Fruit fly (Drosophila melanogaster) whole organism, embryonic: Measurements from ENCODE around the gene CG31431.

Source experiments
- Adf1 ChIP-seq: fragments of 200-800 bp; sonication (Bioruptor generic); IDR thresholded peaks from 2 replicates; pipeline ENCODE4 v1.3.6; 2022; ENCODE audit warnings: missing biosample characterization, missing genetic modification characterization
- Atf6 ChIP-seq: fragments of 200-800 bp; sonication (Bioruptor generic); IDR thresholded peaks from 2 replicates; pipeline ENCODE4 v1.3.6; 2022; ENCODE audit warnings: missing biosample characterization, missing genetic modification characterization
- BtbVII ChIP-seq: fragments of 200-800 bp; sonication (Bioruptor generic); optimal IDR thresholded peaks from 3 replicates; lab custom pipeline; 2017; ENCODE audit warnings: missing biosample characterization, mild to moderate bottlenecking, missing genetic modification characterization
- C15 ChIP-seq: fragments of 200-800 bp; sonication (Bioruptor generic); IDR thresholded peaks from 3 replicates; pipeline ENCODE4 v1.3.6; 2022; ENCODE audit warnings: missing biosample characterization, missing genetic modification characterization
- CG10321 ChIP-seq: fragments of 200-800 bp; sonication (Bioruptor generic); IDR thresholded peaks from 2 replicates; pipeline ENCODE4 v1.3.6; 2022; ENCODE audit warnings: missing biosample characterization, missing genetic modification characterization
- CG10565 ChIP-seq: fragments of 200-800 bp; sonication (Bioruptor generic); optimal IDR thresholded peaks from 3 replicates; lab custom pipeline; 2016; ENCODE audit warnings: missing biosample characterization, mild to moderate bottlenecking, missing genetic modification characterization
- CG11696 ChIP-seq: fragments of 200-800 bp; sonication (Bioruptor generic); IDR thresholded peaks from 2 replicates; pipeline ENCODE4 v1.3.6; 2022; ENCODE audit warnings: missing biosample characterization, missing genetic modification characterization
- CG11723 ChIP-seq: fragments of 200-800 bp; sonication (Bioruptor generic); optimal IDR thresholded peaks from 2 replicates; lab custom pipeline; 2017; ENCODE audit warnings: missing biosample characterization, mild to moderate bottlenecking, missing genetic modification characterization
- CG12071 ChIP-seq: fragments of 200-800 bp; sonication (Bioruptor generic); optimal IDR thresholded peaks from 3 replicates; lab custom pipeline; 2018; ENCODE audit warnings: missing biosample characterization, mild to moderate bottlenecking, missing genetic modification characterization
- CG12744 ChIP-seq: fragments of 200-800 bp; sonication (Bioruptor generic); optimal IDR thresholded peaks from 2 replicates; lab custom pipeline; 2016; ENCODE audit warnings: missing biosample characterization, missing genetic modification characterization
- CG1529 ChIP-seq: fragments of 200-800 bp; sonication (Bioruptor generic); optimal IDR thresholded peaks from 3 replicates; lab custom pipeline; 2018; ENCODE audit warnings: missing biosample characterization, missing genetic modification characterization
- CG1647 ChIP-seq: fragments of 200-800 bp; sonication (Bioruptor generic); optimal IDR thresholded peaks from 3 replicates; lab custom pipeline; 2016; ENCODE audit warnings: missing biosample characterization, missing genetic modification characterization
- CG34376 ChIP-seq: fragments of 200-800 bp; sonication (Bioruptor generic); optimal IDR thresholded peaks from 2 replicates; lab custom pipeline; 2018; ENCODE audit warnings: missing biosample characterization, mild to moderate bottlenecking, missing genetic modification characterization
- CG3726 ChIP-seq: fragments of 200-800 bp; sonication (Bioruptor generic); IDR thresholded peaks from 3 replicates; pipeline ENCODE4, ENCODE4 v1.3.6; 2022; ENCODE audit warnings: missing biosample characterization, missing genetic modification characterization
- CG42726 ChIP-seq: fragments of 200-800 bp; sonication (Bioruptor generic); IDR thresholded peaks from 2 replicates; pipeline ENCODE4 v1.3.6; 2022; ENCODE audit warnings: missing biosample characterization, missing genetic modification characterization; ENCODE audit not compliant: partially characterized antibody
- CG4328 ChIP-seq: fragments of 200-800 bp; sonication (Bioruptor generic); optimal IDR thresholded peaks from 3 replicates; lab custom pipeline; 2017; ENCODE audit warnings: missing biosample characterization, missing genetic modification reagents, missing genetic modification characterization
- CG7786 ChIP-seq: fragments of 200-800 bp; sonication (Bioruptor generic); optimal IDR thresholded peaks from 2 replicates; lab custom pipeline; 2016; ENCODE audit warnings: missing biosample characterization, missing genetic modification characterization
- CG7928 ChIP-seq: fragments of 200-800 bp; sonication (Bioruptor generic); optimal IDR thresholded peaks from 2 replicates; lab custom pipeline; 2017; ENCODE audit warnings: missing biosample characterization, mild to moderate bottlenecking, missing genetic modification characterization
- CG8089 ChIP-seq: fragments of 200-800 bp; sonication (Bioruptor generic); optimal IDR thresholded peaks from 3 replicates; lab custom pipeline; 2016; ENCODE audit warnings: missing biosample characterization, missing genetic modification characterization
- CG8478 ChIP-seq: fragments of >200 bp; optimal IDR thresholded peaks from 2 replicates; lab custom pipeline; 2018
- CG9817 ChIP-seq: fragments of 200-800 bp; sonication (Bioruptor generic); optimal IDR thresholded peaks from 2 replicates; lab custom pipeline; 2018; ENCODE audit warnings: missing biosample characterization, mild to moderate bottlenecking, missing genetic modification characterization, moderate library complexity
- E2f1 ChIP-seq: fragments of 200-800 bp; sonication (Bioruptor generic); IDR thresholded peaks from 2 replicates; pipeline ENCODE4 v1.3.6; 2022; ENCODE audit warnings: missing biosample characterization, missing genetic modification characterization
- ERR ChIP-seq: fragments of 200-800 bp; sonication (Bioruptor generic); optimal IDR thresholded peaks from 2 replicates; lab custom pipeline; 2016; ENCODE audit warnings: missing biosample characterization, missing genetic modification characterization
- Ets97D ChIP-seq: fragments of 200-800 bp; sonication (Bioruptor generic); optimal IDR thresholded peaks from 3 replicates; lab custom pipeline; 2016; ENCODE audit warnings: missing biosample characterization, missing genetic modification characterization
- HLH3B ChIP-seq: fragments of 200-800 bp; sonication (Bioruptor generic); IDR thresholded peaks from 2 replicates; pipeline ENCODE4 v1.3.6; 2022; ENCODE audit warnings: missing biosample characterization, missing genetic modification characterization
- HLH4C ChIP-seq: fragments of 200-800 bp; sonication (Bioruptor generic); IDR thresholded peaks from 3 replicates; pipeline ENCODE4 v1.3.6; 2022; ENCODE audit warnings: missing biosample characterization, missing genetic modification characterization; ENCODE audit not compliant: partially characterized antibody
- Jarid2 ChIP-seq: fragments of 200-800 bp; sonication (Bioruptor generic); optimal IDR thresholded peaks from 3 replicates; lab custom pipeline; 2017; ENCODE audit warnings: mild to moderate bottlenecking, missing biosample characterization, missing genetic modification reagents, missing genetic modification characterization
- Mrtf ChIP-seq: fragments of 200-800 bp; sonication (Bioruptor generic); IDR thresholded peaks from 3 replicates; pipeline ENCODE4 v1.3.6; 2022; ENCODE audit warnings: missing biosample characterization, missing genetic modification characterization
- Tbp ChIP-seq: fragments of >200 bp; optimal IDR thresholded peaks from 2 replicates; lab custom pipeline; 2018; ENCODE audit warnings: missing biosample characterization, missing genetic modification characterization
- Xbp1 ChIP-seq: fragments of 200-800 bp; sonication (Bioruptor generic); optimal IDR thresholded peaks from 3 replicates; lab custom pipeline; 2016; ENCODE audit warnings: missing biosample characterization, mild to moderate bottlenecking, missing genetic modification characterization
- abd-A ChIP-seq: fragments of 200-800 bp; sonication (Bioruptor generic); optimal IDR thresholded peaks from 3 replicates; lab custom pipeline; 2019; ENCODE audit warnings: missing biosample characterization, mild to moderate bottlenecking, missing genetic modification characterization, moderate library complexity
- ap ChIP-seq: fragments of 200-800 bp; sonication (Bioruptor generic); IDR thresholded peaks from 2 replicates; pipeline ENCODE4 v1.3.6; 2022; ENCODE audit warnings: missing biosample characterization, missing genetic modification characterization
- cg ChIP-seq: fragments of 200-800 bp; sonication (Bioruptor generic); optimal IDR thresholded peaks from 3 replicates; lab custom pipeline; 2019; ENCODE audit warnings: missing biosample characterization, mild to moderate bottlenecking, missing genetic modification characterization, moderate library complexity
- cwo ChIP-seq: fragments of 200-800 bp; sonication (Bioruptor generic); optimal IDR thresholded peaks from 3 replicates; lab custom pipeline; 2017; ENCODE audit warnings: missing biosample characterization, missing genetic modification characterization, mild to moderate bottlenecking, moderate library complexity, missing genetic modification reagents
- da ChIP-seq: fragments of 200-800 bp; sonication (Bioruptor generic); optimal IDR thresholded peaks from 2 replicates; lab custom pipeline; 2016; ENCODE audit warnings: missing biosample characterization, missing genetic modification characterization
- emc ChIP-seq: fragments of 200-800 bp; sonication (Bioruptor generic); optimal IDR thresholded peaks from 2 replicates; lab custom pipeline; 2016; ENCODE audit warnings: missing biosample characterization, missing genetic modification characterization
- en ChIP-seq: fragments of 200-800 bp; sonication (Bioruptor generic); optimal IDR thresholded peaks from 2 replicates; lab custom pipeline; 2016; ENCODE audit warnings: missing biosample characterization, missing genetic modification characterization
- gro ChIP-seq: fragments of 200-800 bp; sonication (Bioruptor generic); optimal IDR thresholded peaks from 2 replicates; lab custom pipeline; 2016; ENCODE audit warnings: missing biosample characterization, missing genetic modification characterization
- gsb-n ChIP-seq: fragments of 200-800 bp; sonication (Bioruptor generic); optimal IDR thresholded peaks from 3 replicates; lab custom pipeline; 2018; ENCODE audit warnings: missing biosample characterization, mild to moderate bottlenecking, missing genetic modification characterization
- ind ChIP-seq: fragments of 200-800 bp; sonication (Bioruptor generic); optimal IDR thresholded peaks from 3 replicates; lab custom pipeline; 2016; ENCODE audit warnings: missing biosample characterization, missing genetic modification characterization
- jigr1 ChIP-seq: fragments of 200-800 bp; sonication (Bioruptor generic); IDR thresholded peaks from 3 replicates; pipeline ENCODE4 v1.3.6; 2022; ENCODE audit warnings: missing biosample characterization, missing genetic modification characterization
- kni ChIP-seq: fragments of 200-800 bp; sonication (Bioruptor generic); optimal IDR thresholded peaks from 3 replicates; lab custom pipeline; 2017; ENCODE audit warnings: mild to moderate bottlenecking, missing biosample characterization, missing genetic modification reagents, missing genetic modification characterization
- lbe ChIP-seq: fragments of 200-800 bp; sonication (Bioruptor generic); optimal IDR thresholded peaks from 2 replicates; lab custom pipeline; 2016; ENCODE audit warnings: missing biosample characterization, mild to moderate bottlenecking, missing genetic modification characterization
- nau ChIP-seq: fragments of 200-800 bp; sonication (Bioruptor generic); optimal IDR thresholded peaks from 3 replicates; lab custom pipeline; 2017; ENCODE audit warnings: missing biosample characterization, mild to moderate bottlenecking, missing genetic modification characterization, missing genetic modification reagents
- odd ChIP-seq: fragments of 200-800 bp; sonication (Bioruptor generic); optimal IDR thresholded peaks from 2 replicates; lab custom pipeline; 2017; ENCODE audit warnings: missing biosample characterization, mild to moderate bottlenecking, missing genetic modification characterization
- sim ChIP-seq: fragments of 200-800 bp; sonication (Bioruptor generic); IDR thresholded peaks from 2 replicates; pipeline ENCODE4 v1.3.6; 2022; ENCODE audit warnings: missing biosample characterization, missing genetic modification characterization
- slou ChIP-seq: fragments of 200-800 bp; sonication (Bioruptor generic); optimal IDR thresholded peaks from 3 replicates; lab custom pipeline; 2016; ENCODE audit warnings: missing biosample characterization, missing genetic modification characterization
- sob ChIP-seq: fragments of 200-800 bp; sonication (Bioruptor generic); IDR thresholded peaks from 2 replicates; pipeline ENCODE4 v1.3.6; 2022; ENCODE audit warnings: missing biosample characterization, missing genetic modification characterization
- sqz ChIP-seq: fragments of 200-800 bp; sonication (Bioruptor generic); optimal IDR thresholded peaks from 3 replicates; lab custom pipeline; 2018; ENCODE audit warnings: missing biosample characterization, mild to moderate bottlenecking, missing genetic modification characterization
- stc ChIP-seq: fragments of 200-800 bp; sonication (Bioruptor generic); IDR thresholded peaks from 2 replicates; pipeline ENCODE4 v1.3.6; 2022; ENCODE audit warnings: missing biosample characterization, missing genetic modification characterization
- tin ChIP-seq: fragments of 200-800 bp; sonication (Bioruptor generic); optimal IDR thresholded peaks from 3 replicates; lab custom pipeline; 2016; ENCODE audit warnings: missing biosample characterization, missing genetic modification characterization
- tna ChIP-seq: fragments of 200-800 bp; sonication (Bioruptor generic); IDR thresholded peaks from 2 replicates; pipeline ENCODE4 v1.3.6; 2022; ENCODE audit warnings: missing biosample characterization, missing genetic modification characterization; ENCODE audit not compliant: partially characterized antibody
- usp ChIP-seq: fragments of >200 bp; optimal IDR thresholded peaks from 2 replicates; lab custom pipeline; 2017; ENCODE audit warnings: missing biosample characterization, missing genetic modification characterization

CG31431 gene

dm6 chr3R:21859509-21859908 is 11.0 kb upstream of the CG31431 start (continued):
- TF ChIP-seq lbe (GFP tag; lab: Kevin White, UChicago): peak; percentile 87
- no peak for TF ChIP-seq Ets97D
- no peak for TF ChIP-seq nau (GFP tag; lab: Kevin White, UChicago)
- TF ChIP-seq CG42726: no peak
- no peak for TF ChIP-seq abd-A (tag; lab: Kevin White, UChicago)
- TF ChIP-seq tna (GFP tag; lab: Robert Waterston, UW): no peak
- TF ChIP-seq odd (GFP tag; lab: Kevin White, UChicago): no peak
- no peak for TF ChIP-seq HLH4C (GFP tag; lab: Robert Waterston, UW)
- peak; percentile 9 for TF ChIP-seq CG11723 (GFP tag; lab: Kevin White, UChicago)
- no peak for TF ChIP-seq ERR (GFP tag; lab: Kevin White, UChicago)
- TF ChIP-seq sqz (GFP tag; lab: Kevin White, UChicago): peak; percentile 22
- TF ChIP-seq cg (GFP tag; lab: Kevin White, UChicago): no peak
- TF ChIP-seq CG12744 (GFP tag; lab: Kevin White, UChicago): no peak
- TF ChIP-seq CG11696: 0 out of 2 replicates have a peak, but pooled peaks have one; percentile 32
- peak; percentile 72 for TF ChIP-seq gsb-n
- TF ChIP-seq HLH3B (GFP tag; lab: Robert Waterston, UW): no peak
- TF ChIP-seq Mrtf (GFP tag; lab: Robert Waterston, UW): no peak
- TF ChIP-seq emc (GFP tag; lab: Kevin White, UChicago): no peak
- no peak for TF ChIP-seq BtbVII (GFP tag; lab: Kevin White, UChicago)
- no peak for TF ChIP-seq C15 (GFP tag; lab: Robert Waterston, UW)
- no peak for TF ChIP-seq CG34376
- TF ChIP-seq tin (GFP tag; lab: Kevin White, UChicago): peak; percentile 51
- peak; percentile 40 for TF ChIP-seq CG1529
- TF ChIP-seq da: no peak
- no peak for TF ChIP-seq gro (GFP tag; lab: Kevin White, UChicago)
- no peak for TF ChIP-seq Atf6 (GFP tag; lab: Robert Waterston, UW)
- TF ChIP-seq stc (GFP tag; lab: Robert Waterston, UW): no peak; the same call in 1 of the 2 replicates
- peak; percentile 1 for TF ChIP-seq ind (GFP tag; lab: Kevin White, UChicago)
- no peak for TF ChIP-seq CG7928 (GFP tag; lab: Kevin White, UChicago)
- no peak for TF ChIP-seq CG10565
- peak; percentile 39; the same call in 1 of the 2 replicates for TF ChIP-seq E2f1 (GFP tag; lab: Robert Waterston, UW)
- TF ChIP-seq sim (GFP tag; lab: Robert Waterston, UW): no peak
- TF ChIP-seq Adf1 (GFP tag; lab: Robert Waterston, UW): no peak
- TF ChIP-seq kni (GFP tag; lab: Kevin White, UChicago): no peak
- no peak for TF ChIP-seq CG12071 (GFP tag; lab: Kevin White, UChicago)
- no peak for TF ChIP-seq jigr1 (GFP tag; lab: Robert Waterston, UW)
- TF ChIP-seq CG10321: no peak
- TF ChIP-seq CG4328 (GFP tag; lab: Kevin White, UChicago): no peak
- TF ChIP-seq usp (GFP tag; lab: Kevin White, UChicago): no peak
- no peak for TF ChIP-seq CG8089 (GFP tag; lab: Kevin White, UChicago)
- no peak for TF ChIP-seq CG1647
- TF ChIP-seq Jarid2: no peak
- peak; percentile 16 for TF ChIP-seq CG9817 (tag; lab: Kevin White, UChicago)
- TF ChIP-seq Xbp1 (GFP tag; lab: Kevin White, UChicago): peak; percentile 54
- TF ChIP-seq sob (GFP tag; lab: Robert Waterston, UW): no peak
- TF ChIP-seq Tbp (GFP tag; lab: Kevin White, UChicago): no peak
- TF ChIP-seq ap (GFP tag; lab: Robert Waterston, UW): no peak
- no peak for TF ChIP-seq CG7786
- TF ChIP-seq en (GFP tag; lab: Kevin White, UChicago): no peak
- no peak for TF ChIP-seq CG8478 (lab: Kevin White, UChicago)
- no peak for TF ChIP-seq cwo (GFP tag; lab: Kevin White, UChicago)
- TF ChIP-seq CG3726 (GFP tag; lab: Robert Waterston, UW): no peak
- TF ChIP-seq slou (GFP tag; lab: Kevin White, UChicago): no peak
